Fruit fly (Drosophila melanogaster) whole organism, embryonic: Measurements from ENCODE around the gene Ykt6.
A peak's percentile ranks its signal among the peaks of the same experiment; 100 is the strongest.

Experiments used
- CG10462 ChIP-seq: fragments of 200-800 bp; sonication (Bioruptor generic); optimal IDR thresholded peaks from 2 replicates; lab custom pipeline; 2016; ENCODE audit warnings: missing biosample characterization, missing genetic modification characterization
- CG11093 ChIP-seq: fragments of 200-800 bp; sonication (Bioruptor generic); IDR thresholded peaks from 3 replicates; pipeline ENCODE4 v1.3.6; 2022; ENCODE audit warnings: missing biosample characterization, missing genetic modification characterization
- CG12155 ChIP-seq: fragments of 200-800 bp; sonication (Bioruptor generic); optimal IDR thresholded peaks from 3 replicates; lab custom pipeline; 2016; ENCODE audit warnings: missing biosample characterization, missing genetic modification characterization
- CG12942 ChIP-seq: fragments of 200-800 bp; sonication (Bioruptor generic); optimal IDR thresholded peaks from 3 replicates; lab custom pipeline; 2016; ENCODE audit warnings: missing biosample characterization, missing genetic modification characterization
- CG13287 ChIP-seq: fragments of 200-800 bp; sonication (Bioruptor generic); IDR thresholded peaks from 2 replicates; pipeline ENCODE4 v1.3.6; 2022; ENCODE audit warnings: missing biosample characterization, missing genetic modification characterization; ENCODE audit not compliant: partially characterized antibody
- CG1603 ChIP-seq: fragments of 200-800 bp; sonication (Bioruptor generic); optimal IDR thresholded peaks from 2 replicates; lab custom pipeline; 2019; ENCODE audit warnings: missing biosample characterization, mild to moderate bottlenecking, missing genetic modification characterization, moderate library complexity
- CG16815 ChIP-seq: fragments of 200-800 bp; sonication (Bioruptor generic); optimal IDR thresholded peaks from 3 replicates; lab custom pipeline; 2017; ENCODE audit warnings: missing biosample characterization, mild to moderate bottlenecking, missing genetic modification characterization
- CG31441 ChIP-seq: fragments of 200-800 bp; sonication (Bioruptor generic); IDR thresholded peaks from 2 replicates; pipeline ENCODE4 v1.3.6; 2022; ENCODE audit warnings: missing biosample characterization, missing genetic modification characterization
- CG5953 ChIP-seq: fragments of 200-800 bp; sonication (Bioruptor generic); IDR thresholded peaks from 2 replicates; pipeline ENCODE4 v1.3.6; 2022; ENCODE audit warnings: missing biosample characterization, missing genetic modification characterization
- CG6272 ChIP-seq: fragments of 200-800 bp; sonication (Bioruptor generic); IDR thresholded peaks from 2 replicates; pipeline ENCODE4 v1.3.6; 2022; ENCODE audit warnings: missing biosample characterization, missing genetic modification characterization
- CG8089 ChIP-seq: fragments of 200-800 bp; sonication (Bioruptor generic); optimal IDR thresholded peaks from 3 replicates; lab custom pipeline; 2016; ENCODE audit warnings: missing biosample characterization, missing genetic modification characterization
- CG8290 ChIP-seq, 3 experiments: fragments of 200-800 bp; sonication (Bioruptor generic); optimal IDR thresholded peaks; 2 replicates each; lab custom pipeline; 2016 to 2019; ENCODE audit warnings: missing biosample characterization in 3 of 3, missing genetic modification characterization in 3 of 3, mild to moderate bottlenecking in 2 of 3, moderate library complexity in 1 of 3
- CG8359 ChIP-seq: fragments of 200-800 bp; sonication (Bioruptor generic); optimal IDR thresholded peaks from 2 replicates; lab custom pipeline; 2017; ENCODE audit warnings: missing biosample characterization, mild to moderate bottlenecking, missing genetic modification characterization, borderline replicate concordance
- CG8478 ChIP-seq: fragments of >200 bp; optimal IDR thresholded peaks from 2 replicates; lab custom pipeline; 2018
- D ChIP-seq, 2 experiments: fragments of 200-800 bp in 1 of 2; fragments of >200 bp in 1 of 2; sonication (Bioruptor generic) in 1 of 2; optimal IDR thresholded peaks; 2 replicates in 1 of 2; 3 replicates in 1 of 2; lab custom pipeline; 2017; ENCODE audit warnings: mild to moderate bottlenecking in 1 of 2, missing biosample characterization in 1 of 2, missing genetic modification characterization in 1 of 2, missing genetic modification reagents in 1 of 2
- Deaf1 ChIP-seq: fragments of 200-800 bp; optimal IDR thresholded peaks from 3 replicates; lab custom pipeline; 2019; ENCODE audit warnings: missing biosample characterization, mild to moderate bottlenecking, missing genetic modification characterization, moderate library complexity
- Doc2 ChIP-seq: fragments of 200-800 bp; sonication (Bioruptor generic); IDR thresholded peaks from 2 replicates; pipeline ENCODE4 v1.3.6; 2022; ENCODE audit warnings: missing biosample characterization, missing genetic modification characterization
- Drgx ChIP-seq: fragments of 200-800 bp; sonication (Bioruptor generic); IDR thresholded peaks from 2 replicates; pipeline ENCODE4 v1.3.6; 2022; ENCODE audit warnings: missing biosample characterization, missing genetic modification characterization
- H15 ChIP-seq: fragments of 200-800 bp; sonication (Bioruptor generic); IDR thresholded peaks from 3 replicates; pipeline ENCODE4 v1.3.6; 2022; ENCODE audit warnings: missing biosample characterization, missing genetic modification characterization
- Jarid2 ChIP-seq: fragments of 200-800 bp; sonication (Bioruptor generic); optimal IDR thresholded peaks from 3 replicates; lab custom pipeline; 2017; ENCODE audit warnings: mild to moderate bottlenecking, missing biosample characterization, missing genetic modification reagents, missing genetic modification characterization
- Max ChIP-seq: fragments of 200-800 bp; sonication (Bioruptor generic); optimal IDR thresholded peaks from 2 replicates; lab custom pipeline; 2016; ENCODE audit warnings: missing biosample characterization, mild to moderate bottlenecking, missing genetic modification characterization
- Mrtf ChIP-seq: fragments of 200-800 bp; sonication (Bioruptor generic); IDR thresholded peaks from 3 replicates; pipeline ENCODE4 v1.3.6; 2022; ENCODE audit warnings: missing biosample characterization, missing genetic modification characterization
- Ravus ChIP-seq: fragments of 200-800 bp; sonication (Bioruptor generic); IDR thresholded peaks from 2 replicates; pipeline ENCODE4 v1.3.6; 2022; ENCODE audit warnings: missing biosample characterization, missing genetic modification characterization
- Sin3A ChIP-seq: fragments of >200 bp; optimal IDR thresholded peaks from 2 replicates; lab custom pipeline; 2018
- Sry-δ ChIP-seq: fragments of 200-800 bp; sonication (Bioruptor generic); optimal IDR thresholded peaks from 2 replicates; lab custom pipeline; 2016; ENCODE audit warnings: missing biosample characterization, missing genetic modification characterization
- Tbp ChIP-seq: fragments of >200 bp; optimal IDR thresholded peaks from 2 replicates; lab custom pipeline; 2018; ENCODE audit warnings: missing biosample characterization, missing genetic modification characterization
- abd-A ChIP-seq: fragments of 200-800 bp; sonication (Bioruptor generic); optimal IDR thresholded peaks from 3 replicates; lab custom pipeline; 2019; ENCODE audit warnings: missing biosample characterization, mild to moderate bottlenecking, missing genetic modification characterization, moderate library complexity
- ash1 ChIP-seq: fragments of 200-800 bp; sonication (Bioruptor generic); optimal IDR thresholded peaks from 2 replicates; lab custom pipeline; 2018; ENCODE audit warnings: missing biosample characterization, mild to moderate bottlenecking, missing genetic modification characterization
- bcd ChIP-seq: fragments of 200-800 bp; sonication (Bioruptor generic); optimal IDR thresholded peaks from 2 replicates; lab custom pipeline; 2017; ENCODE audit warnings: missing biosample characterization, mild to moderate bottlenecking, missing genetic modification characterization
- bsh ChIP-seq, 2 experiments: fragments of 200-800 bp; sonication (Bioruptor generic); optimal IDR thresholded peaks; 2 replicates each; lab custom pipeline; 2017 to 2018; ENCODE audit warnings: mild to moderate bottlenecking in 2 of 2, missing biosample characterization in 2 of 2, missing genetic modification characterization in 2 of 2, moderate library complexity in 1 of 2
- dan ChIP-seq: fragments of 200-800 bp; sonication (Bioruptor generic); IDR thresholded peaks from 2 replicates; pipeline ENCODE4 v1.3.6; 2022; ENCODE audit warnings: missing biosample characterization, missing genetic modification characterization
- dati ChIP-seq: fragments of 200-800 bp; sonication (Bioruptor generic); IDR thresholded peaks from 2 replicates; pipeline ENCODE4 v1.3.6; 2022; ENCODE audit warnings: missing biosample characterization, missing genetic modification characterization
- ems ChIP-seq: fragments of 200-800 bp; sonication (Bioruptor generic); optimal IDR thresholded peaks from 3 replicates; lab custom pipeline; 2016; ENCODE audit warnings: missing biosample characterization, missing genetic modification characterization
- fd102C ChIP-seq: fragments of 200-800 bp; sonication (Bioruptor generic); optimal IDR thresholded peaks from 2 replicates; lab custom pipeline; 2018; ENCODE audit warnings: missing biosample characterization, mild to moderate bottlenecking, missing genetic modification characterization, moderate library complexity
- gsb-n ChIP-seq: fragments of 200-800 bp; sonication (Bioruptor generic); optimal IDR thresholded peaks from 3 replicates; lab custom pipeline; 2018; ENCODE audit warnings: missing biosample characterization, mild to moderate bottlenecking, missing genetic modification characterization
- hb ChIP-seq: fragments of 200-800 bp; sonication (Bioruptor generic); IDR thresholded peaks from 3 replicates; pipeline ENCODE4 v1.3.6; 2022; ENCODE audit warnings: missing biosample characterization, missing genetic modification characterization; ENCODE audit not compliant: partially characterized antibody
- hth ChIP-seq: fragments of >200 bp; optimal IDR thresholded peaks from 2 replicates; lab custom pipeline; 2017; ENCODE audit warnings: inconsistent platforms
- jigr1 ChIP-seq: fragments of 200-800 bp; sonication (Bioruptor generic); IDR thresholded peaks from 3 replicates; pipeline ENCODE4 v1.3.6; 2022; ENCODE audit warnings: missing biosample characterization, missing genetic modification characterization
- lola ChIP-seq, 3 experiments: fragments of >200 bp in 2 of 3; fragments of 200-800 bp in 1 of 3; sonication (Bioruptor generic) in 1 of 3; optimal IDR thresholded peaks; 2 replicates each; lab custom pipeline; 2017 to 2019; ENCODE audit warnings: missing biosample characterization in 3 of 3, missing genetic modification characterization in 3 of 3, mild to moderate bottlenecking in 1 of 3, moderate library complexity in 1 of 3
- org-1 ChIP-seq: fragments of 200-800 bp; sonication (Bioruptor generic); optimal IDR thresholded peaks from 2 replicates; lab custom pipeline; 2017; ENCODE audit warnings: missing biosample characterization, missing genetic modification characterization
- prd ChIP-seq, 3 experiments: fragments of >200 bp in 2 of 3; fragments of 200-800 bp in 1 of 3; sonication (Bioruptor generic) in 1 of 3; optimal IDR thresholded peaks in 2 of 3; IDR thresholded peaks in 1 of 3; 2 replicates in 2 of 3; 3 replicates in 1 of 3; pipeline versions ENCODE4 v1.3.6 to Lab custom; 2017 to 2022; ENCODE audit warnings: missing biosample characterization in 1 of 3, missing genetic modification characterization in 1 of 3
- rib ChIP-seq: fragments of 200-800 bp; sonication (Bioruptor generic); IDR thresholded peaks from 2 replicates; pipeline ENCODE4 v1.3.6; 2022; ENCODE audit warnings: missing biosample characterization, missing genetic modification characterization
- scrt ChIP-seq: fragments of 200-800 bp; sonication (Bioruptor generic); optimal IDR thresholded peaks from 2 replicates; lab custom pipeline; 2018; ENCODE audit warnings: missing biosample characterization, mild to moderate bottlenecking, missing genetic modification characterization, moderate library complexity
- stc ChIP-seq: fragments of 200-800 bp; sonication (Bioruptor generic); IDR thresholded peaks from 2 replicates; pipeline ENCODE4 v1.3.6; 2022; ENCODE audit warnings: missing biosample characterization, missing genetic modification characterization
- zf30C ChIP-seq: fragments of 200-800 bp; sonication (Bioruptor generic); optimal IDR thresholded peaks from 3 replicates; lab custom pipeline; 2018; ENCODE audit warnings: missing biosample characterization, mild to moderate bottlenecking, missing genetic modification characterization

The Ykt6 gene

dm6 chrX:7901153-7902038 is 18.8 kb upstream of the Ykt6 start, which contains the start of the genes RpS6 and bys (continued):
- TF ChIP-seq lola (GFP tag; optimal IDR thresholded peaks at IDR 0.05; lab: Kevin White, UChicago) (peak in 1 of 3 experiments; percentile 61), CG8478 (no peak), prd (optimal IDR thresholded peaks at IDR 0.05; lab: Kevin White, UChicago) (no peak), prd (GFP tag; IDR thresholded peaks at IDR 0.05; lab: Robert Waterston, UW) (peak; percentile 41; the same call in 1 of the 3 replicates), ems (GFP tag; lab: Kevin White, UChicago) (no peak), Tbp (no peak), fd102C (GFP tag; lab: Kevin White, UChicago) (no peak), CG16815 (GFP tag; lab: Kevin White, UChicago) (peak; percentile 45), ash1 (GFP tag; lab: Kevin White, UChicago) (no peak), CG5953 (GFP tag; lab: Robert Waterston, UW) (0 out of 2 replicates have a peak, but pooled peaks have one; percentile 8), D (optimal IDR thresholded peaks at IDR 0.05; lab: Kevin White, UChicago) (no peak), D (GFP tag; optimal IDR thresholded peaks at IDR 0.05; lab: Kevin White, UChicago) (peak; percentile 10), scrt (GFP tag; lab: Kevin White, UChicago) (peak; percentile 61), gsb-n (tag; lab: Kevin White, UChicago) (no peak), hth (lab: Kevin White, UChicago) (no peak), dati (0 out of 2 replicates have a peak, but pooled peaks have one; percentile 4), Sin3A (peak; percentile 21), Jarid2 (peak; percentile 49), Ravus (no peak), CG12942 (peak; percentile 9), CG10462 (GFP tag; lab: Kevin White, UChicago) (no peak), dan (GFP tag; lab: Robert Waterston, UW) (no peak), Sry-δ (GFP tag; lab: Kevin White, UChicago) (peak; percentile 78), Mrtf (GFP tag; lab: Robert Waterston, UW) (no peak; the same call in 2 of the 3 replicates), rib (GFP tag; lab: Robert Waterston, UW) (peak; percentile 60; the same call in 1 of the 2 replicates)

DNA sequence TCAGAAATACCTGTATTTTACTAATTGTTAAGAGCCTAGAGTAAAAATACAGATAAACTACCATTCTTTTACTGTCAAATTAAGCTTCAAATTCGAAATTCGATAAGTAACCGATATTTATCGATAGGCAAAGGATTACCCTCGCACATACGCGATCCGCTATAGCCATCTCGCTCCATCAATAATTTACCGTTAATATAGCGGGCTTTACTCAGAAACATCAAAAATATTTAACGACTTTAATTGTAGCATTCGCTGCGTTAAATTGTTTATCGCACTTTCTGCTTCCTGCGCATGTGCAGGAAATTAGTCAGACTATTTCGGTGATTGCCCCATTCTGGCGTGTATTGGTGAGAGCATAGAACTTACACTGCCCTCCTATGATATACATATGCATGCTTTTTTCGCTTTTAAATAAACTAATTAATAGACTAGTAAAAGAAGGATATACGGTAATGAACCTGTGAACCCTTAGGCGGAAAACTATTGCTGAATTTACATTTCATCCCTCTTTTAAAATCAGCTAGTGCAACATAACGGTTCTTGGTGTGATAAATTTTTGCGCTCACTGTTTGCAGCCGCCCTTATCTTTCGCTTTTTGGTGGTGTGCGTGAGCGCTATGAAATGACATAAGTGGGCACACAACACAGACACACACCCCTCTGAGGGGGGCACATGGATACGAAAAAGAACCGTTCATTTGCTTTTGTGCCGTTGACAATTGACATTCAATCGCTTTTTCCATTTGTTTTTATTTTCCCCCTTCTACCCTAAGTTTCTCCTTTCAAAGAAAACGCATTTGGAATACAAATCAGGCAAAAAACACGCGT is 11.8 kb upstream of the Ykt6 start, which contains the start of the genes dpr14 and spidey:
Gene dpr14 (minus strand): TSS at position 48 of the 830 bp plus-strand sequence.
Gene spidey (plus strand): TSS at position 693 of the 830 bp plus-strand sequence.
- TF ChIP-seq CG13287 (GFP tag; lab: Robert Waterston, UW) = 0 out of 2 replicates have a peak, but pooled peaks have one; percentile 32
- peak; percentile 90 for TF ChIP-seq Drgx (GFP tag; lab: Robert Waterston, UW)
- peak; percentile 86 for TF ChIP-seq stc (GFP tag; lab: Robert Waterston, UW)
- peak; percentile 92 for TF ChIP-seq abd-A (tag; lab: Kevin White, UChicago)
- TF ChIP-seq CG12155 (GFP tag; lab: Kevin White, UChicago) = peak; percentile 84
- peak; percentile 91 for TF ChIP-seq bcd (GFP tag; lab: Kevin White, UChicago)
- peak; percentile 89 for TF ChIP-seq CG11093 (GFP tag; lab: Robert Waterston, UW)
- TF ChIP-seq CG1603 (tag; lab: Kevin White, UChicago) = peak; percentile 92
- TF ChIP-seq Deaf1 (tag; lab: Kevin White, UChicago) = peak; percentile 69
- TF ChIP-seq org-1 = peak; percentile 89
- TF ChIP-seq Max (GFP tag; lab: Kevin White, UChicago) = peak; percentile 84
- no peak for TF ChIP-seq zf30C (GFP tag; lab: Kevin White, UChicago)
- TF ChIP-seq H15 = peak; percentile 79; the same call in 2 of the 3 replicates
- peak; percentile 63 for TF ChIP-seq CG8359
- TF ChIP-seq jigr1 (GFP tag; lab: Robert Waterston, UW) = peak; percentile 66; the same call in 2 of the 3 replicates
- TF ChIP-seq CG8290 (GFP tag; optimal IDR thresholded peaks at IDR 0.05; lab: Kevin White, UChicago) = peak; percentile 29
- peak; percentile 72 to 92 for TF ChIP-seq CG8290 (tag; optimal IDR thresholded peaks at IDR 0.05; lab: Kevin White, UChicago)
- peak; percentile 79 for TF ChIP-seq CG6272
- TF ChIP-seq bsh (GFP tag; optimal IDR thresholded peaks at IDR 0.05; lab: Kevin White, UChicago) = peak; percentile 44 to 92
- no peak; the same call in 1 of the 2 replicates for TF ChIP-seq Doc2 (GFP tag; lab: Robert Waterston, UW)
- TF ChIP-seq CG31441 = peak; percentile 88
- TF ChIP-seq CG8089 = peak; percentile 75
- no peak for TF ChIP-seq hb (GFP tag; lab: Robert Waterston, UW)
- peak; percentile 90 for TF ChIP-seq scrt (GFP tag; lab: Kevin White, UChicago)
